Worm (Caenorhabditis elegans): Measurements from ENCODE around the gene grl-28.
"Not testable (repeated sequence)": the region's sequence is repeated elsewhere in the genome, so short reads cannot be mapped to it uniquely, and the experiment has no call there.

The grl-28 gene

ce11 chrV:3551765-3552164, at the start of gene grl-28:
Gene grl-28 (minus strand): TSS chrV:3551865.
- TF ChIP-seq bed-1 (GFP tag; IDR thresholded peaks at IDR 0.05) (no peak), sptf-2 (GFP tag; optimal IDR thresholded peaks at IDR 0.05) (no peak), egrh-3 (GFP tag; IDR thresholded peaks at IDR 0.05) (no peak), lsy-27 (tag; optimal IDR thresholded peaks at IDR 0.05; ENCODE audit: borderline replicate concordance, insufficient read depth) (no peak), ZK185.1 (tag; optimal IDR thresholded peaks at IDR 0.05; ENCODE audit: poor library complexity, severe bottlenecking) (no peak), attf-3 (GFP tag; conservative IDR thresholded peaks at IDR 0.05) (no peak), F10E7.11 (tag; optimal IDR thresholded peaks at IDR 0.05) (no peak), F52B5.7 (tag; optimal IDR thresholded peaks at IDR 0.05) (no peak), unc-62 (GFP tag; optimal IDR thresholded peaks at IDR 0.05) (no peak), chd-7 (tag; optimal IDR thresholded peaks at IDR 0.05) (no peak), egl-44 (GFP tag; IDR thresholded peaks at IDR 0.05) (no peak), lag-1 (GFP tag; IDR thresholded peaks at IDR 0.05) (no peak), ztf-25 (GFP tag; IDR thresholded peaks at IDR 0.05) (no peak), nhr-120 (GFP tag; IDR thresholded peaks at IDR 0.05) (no peak), K12H6.12 (tag; optimal IDR thresholded peaks at IDR 0.05) (no peak), nhr-80 (tag; optimal IDR thresholded peaks at IDR 0.05) (no peak), ztf-26 (tag; optimal IDR thresholded peaks at IDR 0.05) (no peak), let-526 (GFP tag; IDR thresholded peaks at IDR 0.05) (no peak), let-607 (tag; optimal IDR thresholded peaks at IDR 0.05) (no peak)

DNA sequence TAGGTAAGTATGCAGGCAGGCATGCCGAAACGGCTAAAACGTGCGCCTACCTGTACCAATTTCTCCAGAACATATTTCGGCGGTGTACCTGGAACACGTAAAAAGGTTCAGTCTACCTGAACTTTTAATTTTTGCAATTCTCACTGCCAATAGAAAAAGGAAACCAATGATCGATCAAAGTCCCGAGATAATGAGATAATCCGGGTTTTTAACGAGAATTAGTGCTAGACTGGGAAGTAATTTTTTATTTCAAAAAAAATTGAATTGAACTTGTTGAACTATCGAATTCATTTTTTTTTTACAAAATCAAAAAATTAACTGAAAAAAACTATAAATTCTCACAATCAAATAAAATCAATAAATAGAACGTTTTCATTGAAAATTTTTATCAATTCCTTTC, 48.9 kb upstream of the grl-28 start, which contains the start of gene T22F3.7:
T22F3.7 (minus strand) TSS at position 101 of the 400 bp plus-strand sequence.
- TF ChIP-seq B0019.2 (GFP tag; conservative IDR thresholded peaks at IDR 0.05): no peak
- TF ChIP-seq sdz-38 (tag; optimal IDR thresholded peaks at IDR 0.05): no peak
- TF ChIP-seq D2030.7 (GFP tag; IDR thresholded peaks at IDR 0.05): no peak
- TF ChIP-seq repo-1 (tag; optimal IDR thresholded peaks at IDR 0.05): no peak
- TF ChIP-seq zim-3 (tag; optimal IDR thresholded peaks at IDR 0.05): no peak
- TF ChIP-seq athp-1 (tag; optimal IDR thresholded peaks at IDR 0.05): no peak
- no peak for TF ChIP-seq madf-3 (GFP tag; IDR thresholded peaks at IDR 0.05)
- no peak for TF ChIP-seq zfh-2 (GFP tag; conservative IDR thresholded peaks at IDR 0.05)
- TF ChIP-seq K12H6.12 (tag; optimal IDR thresholded peaks at IDR 0.05): no peak

- TF ChIP-seq nhr-27 (tag; optimal IDR thresholded peaks at IDR 0.05); K11D2.4 (GFP tag; IDR thresholded peaks at IDR 0.05); aptf-3 (GFP tag; IDR thresholded peaks at IDR 0.05): not testable (repeated sequence)
Observed at ce11 chrV:3597052-3597451, 45.4 kb upstream of the grl-28 start, which contains the start of gene srh-212. Gene srh-212 (minus strand): TSS chrV:3597152.

DNA sequence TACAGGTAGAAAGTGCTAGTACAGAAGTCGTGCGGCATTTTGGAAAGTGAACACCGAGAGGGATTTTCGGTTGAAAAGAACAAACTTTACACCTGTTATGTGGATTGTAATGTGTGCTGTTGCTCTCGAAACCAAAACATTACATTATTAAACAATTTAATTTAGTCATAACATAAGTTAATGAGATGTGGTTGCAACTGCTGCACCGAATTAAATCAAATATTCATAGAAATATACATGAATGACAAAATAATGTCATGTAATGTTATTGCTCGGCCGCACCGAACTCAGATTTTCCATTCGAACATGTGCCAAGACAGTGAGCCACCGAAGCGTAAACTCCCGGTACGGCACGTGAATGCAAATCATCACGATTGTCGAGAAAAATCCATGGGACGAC, 43.3 kb upstream of the grl-28 start, which contains the start of gene srh-213:
srh-213 (minus strand) TSS at position 101 of the 400 bp plus-strand sequence.
- TF ChIP-seq F10E7.11 (tag; optimal IDR thresholded peaks at IDR 0.05) (no peak), lsl-1 (GFP tag; optimal IDR thresholded peaks at IDR 0.05) (no peak), Y53F4B.3 (GFP tag; IDR thresholded peaks at IDR 0.05) (no peak), ceh-58 (GFP tag; IDR thresholded peaks at IDR 0.05) (no peak), hsf-1 (GFP tag; IDR thresholded peaks at IDR 0.05) (no peak), F57A8.1 (GFP tag; optimal IDR thresholded peaks at IDR 0.05) (no peak), ceh-100 (GFP tag; IDR thresholded peaks at IDR 0.05) (no peak), F49E8.2 (tag; optimal IDR thresholded peaks at IDR 0.05; ENCODE audit: insufficient read depth) (no peak), Y56A3A.18 (GFP tag; IDR thresholded peaks at IDR 0.05) (no peak), F37B4.10 (GFP tag; IDR thresholded peaks at IDR 0.05) (no peak), ZK185.1 (tag; optimal IDR thresholded peaks at IDR 0.05; ENCODE audit: poor library complexity, severe bottlenecking) (no peak)

Data from whole organism, young adult.